Fruit fly (Drosophila melanogaster) whole organism, pupa: ENCODE data around the gene CG15213.
A peak's percentile ranks its signal among the peaks of the same experiment; 100 is the strongest.

ENCODE experiments used
- CG10348 ChIP-seq: fragments of 200-800 bp; sonication (Bioruptor generic); IDR thresholded peaks from 2 replicates; pipeline ENCODE4 v1.3.6; 2022; ENCODE audit warnings: missing biosample characterization, missing genetic modification characterization
- CG12605 ChIP-seq: fragments of 200-800 bp; sonication (Bioruptor generic); IDR thresholded peaks from 2 replicates; pipeline ENCODE4 v1.3.6; 2022; ENCODE audit warnings: missing biosample characterization, missing genetic modification characterization
- CG13204 ChIP-seq: fragments of 200-800 bp; sonication (Bioruptor generic); optimal IDR thresholded peaks from 2 replicates; lab custom pipeline; 2018; ENCODE audit warnings: missing biosample characterization, mild to moderate bottlenecking, missing genetic modification characterization, moderate library complexity
- CG14655 ChIP-seq: fragments of 200-800 bp; sonication (Bioruptor generic); optimal IDR thresholded peaks from 3 replicates; lab custom pipeline; 2017; ENCODE audit warnings: mild to moderate bottlenecking, missing biosample characterization, missing genetic modification reagents, missing genetic modification characterization
- CG15710 ChIP-seq: fragments of 200-800 bp; sonication (Bioruptor generic); optimal IDR thresholded peaks from 2 replicates; lab custom pipeline; 2018; ENCODE audit warnings: missing biosample characterization, mild to moderate bottlenecking, missing genetic modification characterization, moderate library complexity
- CG17806 ChIP-seq: fragments of 200-800 bp; sonication (Bioruptor generic); optimal IDR thresholded peaks from 2 replicates; lab custom pipeline; 2018; ENCODE audit warnings: missing biosample characterization, mild to moderate bottlenecking, missing genetic modification characterization, moderate library complexity
- CG32121 ChIP-seq: fragments of 200-800 bp; sonication (Bioruptor generic); IDR thresholded peaks from 2 replicates; pipeline ENCODE4 v1.3.6; 2022; ENCODE audit warnings: missing biosample characterization, missing genetic modification characterization
- CG34367 ChIP-seq: fragments of 200-800 bp; sonication (Bioruptor generic); optimal IDR thresholded peaks from 2 replicates; lab custom pipeline; 2018; ENCODE audit warnings: missing biosample characterization, mild to moderate bottlenecking, missing genetic modification characterization
- CG4496 ChIP-seq: fragments of 200-800 bp; sonication (Bioruptor generic); IDR thresholded peaks from 3 replicates; pipeline ENCODE4 v1.3.6; 2022; ENCODE audit warnings: missing biosample characterization, missing genetic modification characterization
- CG8159 ChIP-seq: fragments of 200-800 bp; sonication (Bioruptor generic); optimal IDR thresholded peaks from 3 replicates; lab custom pipeline; 2018; ENCODE audit warnings: missing biosample characterization, mild to moderate bottlenecking, missing genetic modification characterization, moderate library complexity
- CG8301 ChIP-seq: fragments of 200-800 bp; sonication (Bioruptor generic); optimal IDR thresholded peaks from 2 replicates; lab custom pipeline; 2018; ENCODE audit warnings: missing biosample characterization, mild to moderate bottlenecking, missing genetic modification characterization
- CG9948 ChIP-seq: fragments of 200-800 bp; sonication (Bioruptor generic); optimal IDR thresholded peaks from 2 replicates; lab custom pipeline; 2018; ENCODE audit warnings: missing biosample characterization, mild to moderate bottlenecking, missing genetic modification characterization, moderate library complexity
- D1 ChIP-seq: fragments of 200-800 bp; sonication (Bioruptor generic); optimal IDR thresholded peaks from 2 replicates; lab custom pipeline; 2018; ENCODE audit warnings: missing biosample characterization, mild to moderate bottlenecking, missing genetic modification characterization, moderate library complexity
- EcR ChIP-seq: fragments of 200-800 bp; sonication (Bioruptor generic); optimal IDR thresholded peaks from 3 replicates; lab custom pipeline; 2019; ENCODE audit warnings: missing biosample characterization, missing genetic modification characterization, mild to moderate bottlenecking, moderate library complexity, missing genetic modification reagents
- Ets98B ChIP-seq: fragments of 200-800 bp; sonication (Bioruptor generic); IDR thresholded peaks from 2 replicates; pipeline ENCODE4 v1.3.6; 2022; ENCODE audit warnings: missing biosample characterization, missing genetic modification characterization
- Pif1A ChIP-seq: fragments of 200-800 bp; sonication (Bioruptor generic); optimal IDR thresholded peaks from 3 replicates; lab custom pipeline; 2016; ENCODE audit warnings: missing biosample characterization, missing genetic modification characterization
- Pif1B ChIP-seq: fragments of 200-800 bp; sonication (Bioruptor generic); optimal IDR thresholded peaks from 3 replicates; lab custom pipeline; 2016; ENCODE audit warnings: missing biosample characterization, missing genetic modification characterization
- Snoo ChIP-seq: fragments of 200-800 bp; sonication (Bioruptor generic); optimal IDR thresholded peaks from 3 replicates; lab custom pipeline; 2017; ENCODE audit warnings: missing biosample characterization, mild to moderate bottlenecking, missing genetic modification characterization, inconsistent platforms
- fd96Ca ChIP-seq: fragments of 200-800 bp; sonication (Bioruptor generic); IDR thresholded peaks from 3 replicates; pipeline ENCODE4 v1.3.6; 2022; ENCODE audit warnings: missing biosample characterization, missing genetic modification characterization
- gl ChIP-seq: fragments of 200-800 bp; sonication (Bioruptor generic); optimal IDR thresholded peaks from 2 replicates; lab custom pipeline; 2018; ENCODE audit warnings: missing biosample characterization, mild to moderate bottlenecking, missing genetic modification characterization
- rn ChIP-seq: fragments of 200-800 bp; sonication (Bioruptor generic); IDR thresholded peaks from 2 replicates; pipeline ENCODE4 v1.3.6; 2022; ENCODE audit warnings: missing biosample characterization, missing genetic modification characterization

Gene CG15213

DNA sequence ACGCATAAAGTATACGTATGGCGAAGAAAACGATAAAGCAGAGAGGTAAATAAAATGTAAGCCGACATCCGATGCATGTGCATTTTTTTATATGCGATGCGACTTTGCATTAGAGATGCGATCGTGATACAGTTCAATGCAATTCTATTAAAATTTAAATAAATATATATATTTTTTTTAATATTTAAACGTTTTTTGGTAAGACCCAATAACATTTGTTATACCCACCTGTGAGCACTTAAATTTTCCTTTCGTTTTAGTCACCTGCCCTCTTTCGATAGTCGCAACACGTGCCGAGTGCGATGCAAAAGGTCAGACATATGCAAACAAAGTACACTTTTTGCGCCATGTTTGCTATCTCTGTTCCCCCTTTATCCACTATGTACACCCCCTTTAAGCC, 4.8 kb downstream of the CG15213 start:
- TF ChIP-seq CG10348 (GFP tag; lab: Robert Waterston, UW) (no peak; the same call in 1 of the 2 replicates), CG8159 (tag; lab: Kevin White, UChicago) (peak; percentile 64), CG14655 (GFP tag; lab: Kevin White, UChicago) (no peak), CG12605 (GFP tag; lab: Robert Waterston, UW) (0 out of 2 replicates have a peak, but pooled peaks have one; percentile 22), CG4496 (GFP tag; lab: Robert Waterston, UW) (peak; percentile 38; the same call in 1 of the 3 replicates), CG34367 (tag; lab: Kevin White, UChicago) (peak; percentile 55), Pif1A (GFP tag; lab: Kevin White, UChicago) (peak; percentile 15), Ets98B (peak; percentile 51; the same call in 1 of the 2 replicates), CG32121 (GFP tag; lab: Robert Waterston, UW) (peak; percentile 48; the same call in 1 of the 2 replicates), CG9948 (tag; lab: Kevin White, UChicago) (peak; percentile 72), rn (GFP tag; lab: Robert Waterston, UW) (peak; percentile 40; the same call in 1 of the 2 replicates), Pif1B (GFP tag; lab: Kevin White, UChicago) (peak; percentile 40), CG15710 (tag; lab: Kevin White, UChicago) (peak; percentile 67), D1 (tag; lab: Kevin White, UChicago) (peak; percentile 9), Snoo (tag; lab: Kevin White, UChicago) (no peak), EcR (no peak), fd96Ca (GFP tag; lab: Robert Waterston, UW) (peak; percentile 66; the same call in 2 of the 3 replicates), CG8301 (tag; lab: Kevin White, UChicago) (peak; percentile 10), gl (no peak), CG17806 (tag; lab: Kevin White, UChicago) (peak; percentile 62), CG13204 (GFP tag; lab: Kevin White, UChicago) (no peak)
- TF ChIP-seq, all 21 proteins: peak for 15

DNA sequence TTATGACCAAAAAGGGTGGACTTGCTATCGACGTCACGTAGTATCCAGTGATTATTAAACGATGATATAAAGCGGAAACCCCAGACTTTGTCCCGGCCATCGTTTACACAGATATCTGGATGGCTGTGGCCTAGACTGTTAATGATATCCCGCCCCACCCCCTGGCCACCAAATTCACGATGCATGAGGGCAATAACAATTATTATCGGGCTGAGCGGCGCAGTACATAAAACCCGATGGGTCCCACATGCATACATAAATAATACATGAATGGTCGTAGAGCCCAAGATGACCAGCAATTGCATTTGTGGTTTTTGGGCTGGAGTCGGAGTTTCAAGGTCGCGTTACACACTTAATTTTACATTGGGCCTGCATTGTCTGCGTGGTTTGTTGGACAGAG, 5.4 kb downstream of the CG15213 start:
- TF ChIP-seq D1 (tag; lab: Kevin White, UChicago) (no peak), CG9948 (tag; lab: Kevin White, UChicago) (no peak), EcR (peak; percentile 58), Pif1A (GFP tag; lab: Kevin White, UChicago) (no peak), CG17806 (tag; lab: Kevin White, UChicago) (no peak), CG4496 (GFP tag; lab: Robert Waterston, UW) (no peak), CG8159 (tag; lab: Kevin White, UChicago) (peak; percentile 44)

DNA sequence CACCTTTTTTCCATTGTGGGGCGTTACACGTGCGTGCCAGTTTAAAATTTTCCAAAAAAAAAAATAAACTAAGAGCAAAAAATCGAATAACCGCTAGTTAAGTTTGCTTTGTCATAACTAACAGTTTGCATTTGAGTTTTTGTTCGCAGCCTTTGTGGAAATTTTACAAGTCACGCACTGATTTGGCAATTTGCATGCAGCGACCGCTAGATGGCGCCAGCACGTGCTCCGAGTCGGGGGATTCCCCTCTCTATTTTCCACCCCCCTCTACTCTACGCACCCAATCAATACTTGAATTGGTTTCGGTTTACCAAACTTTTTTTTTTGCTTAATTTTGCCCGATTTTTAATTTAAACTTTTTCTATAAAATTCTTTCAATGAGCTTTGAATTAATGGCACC, 7.8 kb downstream of the CG15213 start:
- no peak for TF ChIP-seq CG15710 (tag; lab: Kevin White, UChicago)
- no peak for TF ChIP-seq EcR
- no peak for TF ChIP-seq CG8159 (tag; lab: Kevin White, UChicago)
- no peak for TF ChIP-seq CG32121 (GFP tag; lab: Robert Waterston, UW)
- TF ChIP-seq rn (GFP tag; lab: Robert Waterston, UW), result no peak
- TF ChIP-seq Pif1B (GFP tag; lab: Kevin White, UChicago), result no peak
- no peak for TF ChIP-seq CG34367 (tag; lab: Kevin White, UChicago)
- no peak for TF ChIP-seq fd96Ca (GFP tag; lab: Robert Waterston, UW)
- TF ChIP-seq CG9948 (tag; lab: Kevin White, UChicago), result no peak
- TF ChIP-seq CG12605 (GFP tag; lab: Robert Waterston, UW), result no peak
- no peak for TF ChIP-seq Pif1A (GFP tag; lab: Kevin White, UChicago)
- TF ChIP-seq Snoo (tag; lab: Kevin White, UChicago), result no peak
- no peak for TF ChIP-seq CG10348 (GFP tag; lab: Robert Waterston, UW)

DNA sequence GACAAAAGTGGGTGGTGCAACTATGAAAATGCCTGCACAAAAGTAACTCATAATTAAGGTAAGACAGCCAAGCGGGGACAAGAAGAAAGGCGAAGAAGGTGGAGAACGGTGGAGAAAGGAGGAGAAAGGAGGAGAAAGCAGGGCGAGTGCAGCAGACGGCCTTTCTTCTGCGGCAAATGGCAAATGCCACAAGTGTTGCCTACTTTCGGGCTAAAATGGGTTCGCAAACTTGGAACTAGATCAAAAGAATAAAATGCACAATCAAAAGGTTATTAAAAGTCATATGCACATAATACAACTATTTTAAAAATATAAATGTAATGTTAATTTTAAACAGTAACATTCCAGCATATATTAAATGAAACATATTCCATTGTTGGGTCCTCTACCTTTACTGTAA, 31.0 kb downstream of the CG15213 start:
- no peak for TF ChIP-seq CG17806 (tag; lab: Kevin White, UChicago)
- TF ChIP-seq Ets98B, result no peak
- no peak for TF ChIP-seq CG9948 (tag; lab: Kevin White, UChicago)
- no peak for TF ChIP-seq CG32121 (GFP tag; lab: Robert Waterston, UW)
- TF ChIP-seq fd96Ca (GFP tag; lab: Robert Waterston, UW), result no peak
- TF ChIP-seq rn (GFP tag; lab: Robert Waterston, UW), result no peak
- TF ChIP-seq, all 21 proteins: peak for 0

DNA sequence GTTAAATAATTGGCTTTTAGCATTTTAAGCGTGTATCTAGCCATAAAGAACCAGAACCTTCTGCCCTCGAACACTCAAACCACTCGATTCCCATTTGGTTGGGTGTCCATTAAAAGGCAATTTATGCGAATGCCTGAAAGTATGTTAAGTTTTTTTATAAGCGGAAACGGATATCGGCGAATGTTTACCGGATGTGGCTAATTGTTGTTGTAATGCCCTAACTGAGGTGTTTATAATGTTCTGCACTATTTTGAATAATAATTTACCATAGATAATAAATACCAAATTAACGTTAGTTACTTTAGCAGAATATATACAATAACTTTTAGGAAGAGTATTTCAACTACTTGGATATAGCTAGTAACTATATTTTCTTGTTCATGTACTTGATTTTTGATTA, 36.3 kb downstream of the CG15213 start:
- TF ChIP-seq Ets98B, result no peak
- no peak for TF ChIP-seq rn (GFP tag; lab: Robert Waterston, UW)
- TF ChIP-seq gl, result no peak
- TF ChIP-seq CG9948 (tag; lab: Kevin White, UChicago), result no peak
- TF ChIP-seq Snoo (tag; lab: Kevin White, UChicago), result no peak
- TF ChIP-seq Pif1A (GFP tag; lab: Kevin White, UChicago), result peak; percentile 37
- TF ChIP-seq CG17806 (tag; lab: Kevin White, UChicago), result no peak
- peak; percentile 52 for TF ChIP-seq CG34367 (tag; lab: Kevin White, UChicago)
- no peak for TF ChIP-seq CG10348 (GFP tag; lab: Robert Waterston, UW)
- peak; percentile 62; the same call in 2 of the 3 replicates for TF ChIP-seq CG4496 (GFP tag; lab: Robert Waterston, UW)
- no peak for TF ChIP-seq fd96Ca (GFP tag; lab: Robert Waterston, UW)
- TF ChIP-seq D1 (tag; lab: Kevin White, UChicago), result no peak
- TF ChIP-seq CG8301 (tag; lab: Kevin White, UChicago), result peak; percentile 2
- peak; percentile 13 for TF ChIP-seq CG8159 (tag; lab: Kevin White, UChicago)
- TF ChIP-seq CG12605 (GFP tag; lab: Robert Waterston, UW), result peak; percentile 33; the same call in 1 of the 2 replicates
- no peak for TF ChIP-seq CG15710 (tag; lab: Kevin White, UChicago)
- no peak for TF ChIP-seq Pif1B (GFP tag; lab: Kevin White, UChicago)
- TF ChIP-seq CG32121 (GFP tag; lab: Robert Waterston, UW), result no peak
- no peak for TF ChIP-seq CG13204 (GFP tag; lab: Kevin White, UChicago)
- TF ChIP-seq EcR, result no peak
- peak; percentile 12 for TF ChIP-seq CG14655 (GFP tag; lab: Kevin White, UChicago)
- TF ChIP-seq, all 21 proteins: peak for 7
